Worm (Caenorhabditis elegans): ENCODE data around the gene R07B7.2.

ce11 chrV:12075983-12076382, 16.4 kb upstream of the R07B7.2 start:
- TF ChIP-seq ama-1 (optimal IDR thresholded peaks at IDR 0.05) (no peak), B0310.2 (tag; optimal IDR thresholded peaks at IDR 0.05) (no peak), sea-1 (GFP tag; conservative IDR thresholded peaks at IDR 0.05) (no peak), flt-1 (GFP tag; IDR thresholded peaks at IDR 0.05) (no peak), hmbx-1 (tag; optimal IDR thresholded peaks at IDR 0.05) (no peak), tbx-11 (GFP tag; IDR thresholded peaks at IDR 0.05) (no peak), scrt-1 (GFP tag; IDR thresholded peaks at IDR 0.05) (no peak)

Measured in whole organism, early embryonic.